Worm (Caenorhabditis elegans): Measurements from ENCODE around the gene C18C4.7.
A peak's percentile ranks its signal among the peaks of the same experiment; 100 is the strongest.

Gene C18C4.7

DNA sequence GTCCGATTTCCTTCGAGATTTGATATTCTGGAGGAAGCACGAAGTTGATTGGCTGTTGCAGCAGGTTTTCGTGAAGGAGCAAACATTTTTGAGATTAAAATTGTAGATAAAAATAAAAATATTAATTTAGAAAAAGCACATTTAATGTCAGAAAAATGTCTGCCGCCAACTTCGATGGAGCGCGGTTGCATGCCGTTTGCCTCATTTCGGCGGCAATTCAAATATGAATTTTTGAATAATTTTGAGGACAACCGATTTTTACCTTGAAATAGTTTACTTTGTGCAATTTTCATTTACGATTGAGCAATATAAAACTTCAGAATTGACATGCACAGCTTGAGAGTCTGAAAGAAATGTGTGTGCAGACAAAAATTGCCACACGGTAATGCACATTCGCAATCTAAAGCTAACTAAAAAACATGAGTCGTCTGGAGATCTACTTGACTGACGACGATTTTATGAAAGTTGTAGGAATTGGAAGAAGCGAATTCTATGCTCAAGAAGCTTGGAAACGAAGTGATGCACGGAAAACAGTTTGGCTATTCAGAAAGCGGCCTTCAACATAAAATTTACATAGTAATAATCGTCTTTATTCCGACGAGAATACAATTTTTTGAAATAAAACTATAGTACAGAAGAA is 29.5 kb upstream of the C18C4.7 start, which contains the start of gene zhit-1 (continued):
- TF ChIP-seq die-1 (tag; optimal IDR thresholded peaks at IDR 0.05) (no peak), egl-44 (GFP tag; IDR thresholded peaks at IDR 0.05) (no peak), pbrm-1 (GFP tag; IDR thresholded peaks at IDR 0.05) (no peak), B0261.1 (tag; optimal IDR thresholded peaks at IDR 0.05) (no peak), T07F8.4 (tag; optimal IDR thresholded peaks at IDR 0.05) (no peak), ceh-58 (GFP tag; IDR thresholded peaks at IDR 0.05) (no peak), madf-10 (tag; optimal IDR thresholded peaks at IDR 0.05) (no peak), let-607 (tag; optimal IDR thresholded peaks at IDR 0.05) (no peak), K11D2.4 (GFP tag; IDR thresholded peaks at IDR 0.05) (no peak), hsf-1 (GFP tag; IDR thresholded peaks at IDR 0.05) (no peak), xnd-1 (tag; optimal IDR thresholded peaks at IDR 0.05) (no peak), nhr-27 (tag; optimal IDR thresholded peaks at IDR 0.05) (no peak), lir-1 (GFP tag; conservative IDR thresholded peaks at IDR 0.05) (no peak), snpc-4 (GFP tag; optimal IDR thresholded peaks at IDR 0.05) (peak; percentile 8), snpc-4 (tag; optimal IDR thresholded peaks at IDR 0.05) (peak; percentile 61 to 73 (median 66)), egl-18 (GFP tag; IDR thresholded peaks at IDR 0.05) (no peak), ztf-22 (GFP tag; optimal IDR thresholded peaks at IDR 0.05) (no peak), lin-54 (GFP tag; optimal IDR thresholded peaks at IDR 0.05) (peak; percentile 90), akir-1 (GFP tag; optimal IDR thresholded peaks at IDR 0.05) (no peak), him-1 (tag; optimal IDR thresholded peaks at IDR 0.05) (peak; percentile 25), hmg-1.2 (GFP tag; IDR thresholded peaks at IDR 0.05) (0 out of 2 replicates have a peak, but pooled peaks have one; percentile 20), ztf-3 (GFP tag; optimal IDR thresholded peaks at IDR 0.05) (no peak), nhr-90 (tag; optimal IDR thresholded peaks at IDR 0.05) (no peak), ztf-18 (tag; optimal IDR thresholded peaks at IDR 0.05) (no peak)

- TF ChIP-seq lin-40 (tag; optimal IDR thresholded peaks at IDR 0.05): no peak
- no peak for TF ChIP-seq bed-2 (GFP tag; IDR thresholded peaks at IDR 0.05)
These were observed 27.3 kb upstream of the C18C4.7 start, which contains the start of gene crn-2 for ce11 chrV:5594315-5594714. TSS of gene crn-2 (plus strand) at chrV:5594615.

ce11 chrV:5593406-5593805 is 26.4 kb upstream of the C18C4.7 start, which contains the start of gene mrpl-48:
TSS of gene mrpl-48 (plus strand) at chrV:5593706.
- TF ChIP-seq ceh-79 (tag; optimal IDR thresholded peaks at IDR 0.05) (no peak), D2030.7 (GFP tag; IDR thresholded peaks at IDR 0.05) (peak; percentile 24; the same call in 1 of the 2 replicates), B0336.3 (GFP tag; IDR thresholded peaks at IDR 0.05) (peak; percentile 53; the same call in 1 of the 2 replicates)

DNA sequence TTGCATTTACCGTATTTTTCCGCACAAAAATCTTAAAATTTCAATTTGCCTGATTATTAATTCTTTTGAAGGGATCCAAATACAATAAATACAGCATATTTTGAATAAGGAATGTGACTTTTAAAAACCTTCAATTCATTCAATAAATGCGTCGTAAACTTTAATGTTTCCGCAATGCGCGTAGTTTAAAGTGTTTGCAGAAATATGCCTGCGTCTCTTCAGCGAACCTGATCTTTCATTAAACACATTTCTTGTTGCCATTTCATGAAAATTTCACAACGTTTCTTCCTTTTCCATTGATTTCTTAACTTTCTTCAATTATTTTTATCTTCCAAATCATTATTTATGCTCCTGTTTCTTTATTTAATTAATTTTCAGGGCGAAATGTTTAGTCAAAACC is 25.3 kb upstream of the C18C4.7 start, which contains the start of gene vps-37:
Gene vps-37, plus strand, starts transcription at position 378 of the 400 bp plus-strand sequence.
- TF ChIP-seq hmg-1.2 (GFP tag; IDR thresholded peaks at IDR 0.05): peak; percentile 99
- peak; percentile 45 for TF ChIP-seq dpl-1 (GFP tag; optimal IDR thresholded peaks at IDR 0.05)
- TF ChIP-seq lin-40 (tag; optimal IDR thresholded peaks at IDR 0.05): peak; percentile 78
- peak; percentile 80; the same call in 1 of the 2 replicates for TF ChIP-seq rcor-1 (GFP tag; IDR thresholded peaks at IDR 0.05)
- TF ChIP-seq F33H1.4 (GFP tag; IDR thresholded peaks at IDR 0.05): peak; percentile 51; the same call in 1 of the 2 replicates
- peak; percentile 55 for TF ChIP-seq snpc-1.1 (tag; optimal IDR thresholded peaks at IDR 0.05; ENCODE audit: insufficient read depth)
- TF ChIP-seq ceh-91 (GFP tag; IDR thresholded peaks at IDR 0.05): peak; percentile 44; the same call in 1 of the 2 replicates
- TF ChIP-seq C17E4.6 (GFP tag; IDR thresholded peaks at IDR 0.05): no peak
- no peak for TF ChIP-seq hrde-1 (tag; optimal IDR thresholded peaks at IDR 0.05; ENCODE audit: borderline replicate concordance)
- no peak for TF ChIP-seq unc-62 (GFP tag; optimal IDR thresholded peaks at IDR 0.05)
- no peak for TF ChIP-seq ceh-27 (GFP tag; optimal IDR thresholded peaks at IDR 0.05)
- peak; percentile 61 for TF ChIP-seq D2030.7 (GFP tag; IDR thresholded peaks at IDR 0.05)
- TF ChIP-seq F23B12.7 (tag; optimal IDR thresholded peaks at IDR 0.05; ENCODE audit: insufficient read depth): peak; percentile 11
- peak; percentile 83 for TF ChIP-seq madf-6 (GFP tag; IDR thresholded peaks at IDR 0.05)
- TF ChIP-seq mes-4 (tag; optimal IDR thresholded peaks at IDR 0.05): no peak
- TF ChIP-seq lsl-1 (GFP tag; optimal IDR thresholded peaks at IDR 0.05): peak; percentile 48
- peak; percentile 12; the same call in 1 of the 2 replicates for TF ChIP-seq nfyb-1 (GFP tag; IDR thresholded peaks at IDR 0.05)
- TF ChIP-seq dox-1 (GFP tag; IDR thresholded peaks at IDR 0.05): no peak

Measured in whole organism, young adult.